Worm (Caenorhabditis elegans) whole organism, L3 larva: Measurements from ENCODE around the gene F35D2.2.
A peak's percentile ranks its signal among the peaks of the same experiment; 100 is the strongest.

ENCODE experiments used
- R02D3.7 ChIP-seq: fragments of 150-350 bp; optimal IDR thresholded peaks from 2 replicates; lab custom pipeline; 2014; ENCODE audit warnings: missing biosample characterization, missing genetic modification characterization
- ZK546.5 ChIP-seq: sonication (generic microtip); optimal IDR thresholded peaks from 2 replicates; lab custom pipeline; 2017; ENCODE audit warnings: missing biosample characterization, missing genetic modification characterization
- aly-2 ChIP-seq: fragments of 150-350 bp; optimal IDR thresholded peaks from 2 replicates; lab custom pipeline; 2014; ENCODE audit warnings: missing biosample characterization, missing genetic modification characterization
- ama-1 ChIP-seq: fragments of 150-350 bp; optimal IDR thresholded peaks from 2 replicates; lab custom pipeline; 2018
- ceh-82 ChIP-seq: fragments of 150-350 bp; optimal IDR thresholded peaks from 2 replicates; lab custom pipeline; 2014; ENCODE audit warnings: missing biosample characterization, missing genetic modification characterization
- daf-12 ChIP-seq: fragments of 150-350 bp; optimal IDR thresholded peaks from 2 replicates; lab custom pipeline; 2014; ENCODE audit warnings: missing biosample characterization, missing genetic modification reagents, missing genetic modification characterization
- egl-27 ChIP-seq: sonication (generic microtip); optimal IDR thresholded peaks from 4 replicates; lab custom pipeline; 2017; ENCODE audit warnings: missing biosample characterization, missing genetic modification reagents, missing genetic modification characterization
- egl-5 ChIP-seq: fragments of 150-350 bp; optimal IDR thresholded peaks from 2 replicates; lab custom pipeline; 2017; ENCODE audit warnings: missing biosample characterization, missing genetic modification reagents, missing genetic modification characterization, inconsistent platforms
- elt-1 ChIP-seq: fragments of 150-350 bp; optimal IDR thresholded peaks from 2 replicates; lab custom pipeline; 2014; ENCODE audit warnings: missing biosample characterization, missing genetic modification characterization
- elt-2 ChIP-seq: sonication (generic microtip); optimal IDR thresholded peaks from 2 replicates; lab custom pipeline; 2016; ENCODE audit warnings: missing genetic modification reagents, mild to moderate bottlenecking, missing genetic modification characterization, missing compliant biosample characterization
- eor-1 ChIP-seq, 2 experiments: fragments of 150-350 bp; optimal IDR thresholded peaks; 2 replicates each; lab custom pipeline; 2014 to 2018; ENCODE audit warnings: missing biosample characterization in 2 of 2, missing genetic modification characterization in 2 of 2
- fkh-10 ChIP-seq: sonication (generic microtip); optimal IDR thresholded peaks from 2 replicates; lab custom pipeline; 2017; ENCODE audit warnings: missing biosample characterization, missing genetic modification reagents, missing genetic modification characterization
- fkh-2 ChIP-seq: fragments of 150-350 bp; optimal IDR thresholded peaks from 2 replicates; lab custom pipeline; 2014; ENCODE audit warnings: missing biosample characterization, missing genetic modification reagents, missing genetic modification characterization
- fos-1 ChIP-seq: fragments of 150-350 bp; optimal IDR thresholded peaks from 2 replicates; lab custom pipeline; 2014; ENCODE audit warnings: missing biosample characterization, missing genetic modification characterization
- hmg-11 ChIP-seq: sonication (generic microtip); optimal IDR thresholded peaks from 2 replicates; lab custom pipeline; 2016; ENCODE audit warnings: missing genetic modification characterization, missing compliant biosample characterization
- jun-1 ChIP-seq: fragments of 150-350 bp; optimal IDR thresholded peaks from 2 replicates; lab custom pipeline; 2014; ENCODE audit warnings: missing biosample characterization, missing genetic modification reagents, missing genetic modification characterization
- lin-39 ChIP-seq: fragments of 150-350 bp; optimal IDR thresholded peaks from 2 replicates; lab custom pipeline; 2018; ENCODE audit warnings: missing biosample characterization, missing genetic modification reagents, missing genetic modification characterization
- lsy-12 ChIP-seq: sonication (generic microtip); optimal IDR thresholded peaks from 2 replicates; lab custom pipeline; 2016; ENCODE audit warnings: mild to moderate bottlenecking, missing genetic modification characterization, missing compliant biosample characterization
- mml-1 ChIP-seq: fragments of 150-350 bp; sonication (generic microtip); optimal IDR thresholded peaks from 3 replicates; lab custom pipeline; 2014; ENCODE audit warnings: missing biosample characterization, missing genetic modification characterization
- nfya-1 ChIP-seq: sonication (generic microtip); optimal IDR thresholded peaks from 2 replicates; lab custom pipeline; 2017; ENCODE audit warnings: missing genetic modification characterization, mild to moderate bottlenecking, missing compliant biosample characterization, antibody characterized with exemption, moderate library complexity; ENCODE audit not compliant: insufficient read depth
- nhr-11 ChIP-seq: fragments of 150-350 bp; optimal IDR thresholded peaks from 2 replicates; lab custom pipeline; 2014; ENCODE audit warnings: missing biosample characterization, missing genetic modification characterization
- nhr-12 ChIP-seq: fragments of 150-350 bp; optimal IDR thresholded peaks from 2 replicates; lab custom pipeline; 2014; ENCODE audit warnings: missing biosample characterization, missing genetic modification characterization
- nhr-237 ChIP-seq: fragments of 150-350 bp; optimal IDR thresholded peaks from 2 replicates; lab custom pipeline; 2014; ENCODE audit warnings: missing biosample characterization, missing genetic modification characterization
- nhr-25 ChIP-seq: sonication (generic microtip); optimal IDR thresholded peaks from 2 replicates; lab custom pipeline; 2017; ENCODE audit warnings: missing biosample characterization, missing genetic modification characterization
- nhr-28 ChIP-seq: fragments of 150-350 bp; optimal IDR thresholded peaks from 2 replicates; lab custom pipeline; 2014; ENCODE audit warnings: missing biosample characterization, missing genetic modification characterization
- nhr-43 ChIP-seq: sonication (generic microtip); optimal IDR thresholded peaks from 2 replicates; lab custom pipeline; 2016; ENCODE audit warnings: mild to moderate bottlenecking, missing genetic modification characterization, missing compliant biosample characterization; ENCODE audit not compliant: poor library complexity, severe bottlenecking
- nhr-76 ChIP-seq: fragments of 150-350 bp; sonication (generic microtip); optimal IDR thresholded peaks from 5 replicates; lab custom pipeline; 2014; ENCODE audit warnings: missing biosample characterization, missing genetic modification characterization
- nhr-77 ChIP-seq: fragments of 150-350 bp; optimal IDR thresholded peaks from 2 replicates; lab custom pipeline; 2014; ENCODE audit warnings: missing biosample characterization, missing genetic modification characterization
- pha-4 ChIP-seq: fragments of 150-350 bp; optimal IDR thresholded peaks from 2 replicates; lab custom pipeline; 2014; ENCODE audit warnings: missing biosample characterization, missing genetic modification reagents, missing genetic modification characterization
- pqm-1 ChIP-seq: fragments of 150-350 bp; optimal IDR thresholded peaks from 2 replicates; lab custom pipeline; 2017; ENCODE audit warnings: missing biosample characterization, missing genetic modification characterization, inconsistent platforms
- sea-2 ChIP-seq: fragments of 150-350 bp; sonication (generic microtip); optimal IDR thresholded peaks from 4 replicates; lab custom pipeline; 2014; ENCODE audit warnings: missing biosample characterization, missing genetic modification reagents, missing genetic modification characterization
- skn-1 ChIP-seq: fragments of 150-350 bp; optimal IDR thresholded peaks from 2 replicates; lab custom pipeline; 2014; ENCODE audit warnings: missing biosample characterization, missing genetic modification characterization
- snpc-4 ChIP-seq: fragments of 150-350 bp; optimal IDR thresholded peaks from 2 replicates; lab custom pipeline; 2014; ENCODE audit warnings: missing biosample characterization, missing genetic modification characterization
- tbx-2 ChIP-seq: sonication (generic microtip); optimal IDR thresholded peaks from 2 replicates; lab custom pipeline; 2016; ENCODE audit warnings: mild to moderate bottlenecking, missing genetic modification characterization, missing compliant biosample characterization
- zag-1 ChIP-seq: fragments of 150-350 bp; optimal IDR thresholded peaks from 2 replicates; lab custom pipeline; 2014; ENCODE audit warnings: missing biosample characterization, missing genetic modification characterization
- ztf-11 ChIP-seq: fragments of 150-350 bp; optimal IDR thresholded peaks from 2 replicates; lab custom pipeline; 2014; ENCODE audit warnings: missing biosample characterization, missing genetic modification characterization
- ztf-4 ChIP-seq: fragments of 150-350 bp; optimal IDR thresholded peaks from 2 replicates; lab custom pipeline; 2014; ENCODE audit warnings: missing biosample characterization, missing genetic modification characterization

F35D2.2 gene

ce11 chrII:7577412-7577811, 3.2 kb downstream of the F35D2.2 start, which contains the start of gene F35D2.6:
TSS of gene F35D2.6 (plus strand) at chrII:7577712.
- TF ChIP-seq nhr-43 = no peak
- TF ChIP-seq eor-1 (tag; optimal IDR thresholded peaks at IDR 0.05; lab: Kevin White, UChicago) = no peak
- no peak for TF ChIP-seq fos-1 (tag; lab: Kevin White, UChicago)
- TF ChIP-seq lsy-12 (tag; lab: Kevin White, UChicago) = no peak
- TF ChIP-seq nhr-76 (tag; lab: Kevin White, UChicago) = no peak
- no peak for TF ChIP-seq daf-12
- no peak for TF ChIP-seq nhr-12 (tag; lab: Kevin White, UChicago)
- no peak for TF ChIP-seq nhr-77 (tag; lab: Kevin White, UChicago)
- TF ChIP-seq ZK546.5 (tag; lab: Kevin White, UChicago) = no peak
- TF ChIP-seq fkh-10 (GFP tag; lab: Kevin White, UChicago) = no peak
- TF ChIP-seq R02D3.7 (tag; lab: Kevin White, UChicago) = no peak
- no peak for TF ChIP-seq egl-27 (tag; lab: Kevin White, UChicago)
- TF ChIP-seq mml-1 (tag; lab: Kevin White, UChicago) = no peak
- TF ChIP-seq elt-2 (tag; lab: Kevin White, UChicago) = no peak
- no peak for TF ChIP-seq nhr-25 (tag; lab: Kevin White, UChicago)

ce11 chrII:7583555-7583954, 9.3 kb downstream of the F35D2.2 start, which contains the start of gene mks-3:
TSS of gene mks-3 (minus strand) at chrII:7583655.
- TF ChIP-seq tbx-2 (tag; lab: Kevin White, UChicago) (no peak), fkh-2 (tag; lab: Kevin White, UChicago) (no peak), nhr-237 (tag; lab: Kevin White, UChicago) (no peak), zag-1 (no peak), nhr-28 (tag; lab: Kevin White, UChicago) (no peak), egl-5 (tag; lab: Kevin White, UChicago) (no peak), nhr-76 (tag; lab: Kevin White, UChicago) (no peak), ZK546.5 (tag; lab: Kevin White, UChicago) (no peak), elt-1 (tag; lab: Kevin White, UChicago) (no peak), ztf-11 (no peak), lsy-12 (tag; lab: Kevin White, UChicago) (no peak), ztf-4 (no peak), R02D3.7 (tag; lab: Kevin White, UChicago) (no peak), daf-12 (no peak), pha-4 (tag; lab: Kevin White, UChicago) (no peak), aly-2 (tag; lab: Kevin White, UChicago) (no peak)
- TF ChIP-seq, all 47 proteins: peak for 0

ce11 chrII:7588295-7588694, 14.1 kb downstream of the F35D2.2 start:
- TF ChIP-seq tbx-2 (tag; lab: Kevin White, UChicago) = no peak
- no peak for TF ChIP-seq skn-1 (tag; lab: Kevin White, UChicago)
- TF ChIP-seq nhr-237 (tag; lab: Kevin White, UChicago) = no peak
- TF ChIP-seq elt-2 (tag; lab: Kevin White, UChicago) = no peak
- TF ChIP-seq ama-1 (lab: Kevin White, UChicago) = no peak
- TF ChIP-seq R02D3.7 (tag; lab: Kevin White, UChicago) = no peak
- TF ChIP-seq nfya-1 (tag; lab: Kevin White, UChicago) = no peak
- TF ChIP-seq nhr-28 (tag; lab: Kevin White, UChicago) = no peak
- TF ChIP-seq ceh-82 (tag; lab: Kevin White, UChicago) = no peak
- no peak for TF ChIP-seq ztf-11
- no peak for TF ChIP-seq eor-1 (tag; optimal IDR thresholded peaks at IDR 0.05; lab: Kevin White, UChicago)
- TF ChIP-seq lsy-12 (tag; lab: Kevin White, UChicago) = no peak
- no peak for TF ChIP-seq jun-1 (tag; lab: Kevin White, UChicago)
- no peak for TF ChIP-seq egl-27 (tag; lab: Kevin White, UChicago)
- TF ChIP-seq elt-1 (tag; lab: Kevin White, UChicago) = no peak

- TF ChIP-seq hmg-11 (tag; lab: Kevin White, UChicago) (peak; percentile 35), tbx-2 (tag; lab: Kevin White, UChicago) (peak; percentile 20), elt-1 (tag; lab: Kevin White, UChicago) (no peak), snpc-4 (tag; lab: Kevin White, UChicago) (no peak), nfya-1 (tag; lab: Kevin White, UChicago) (peak; percentile 55), nhr-11 (tag; lab: Kevin White, UChicago) (no peak), ZK546.5 (tag; lab: Kevin White, UChicago) (no peak), fkh-2 (tag; lab: Kevin White, UChicago) (no peak), lin-39 (tag; lab: Kevin White, UChicago) (peak; percentile 28), sea-2 (GFP tag; lab: Kevin White, UChicago) (no peak), pqm-1 (tag; lab: Kevin White, UChicago) (no peak), fkh-10 (GFP tag; lab: Kevin White, UChicago) (peak; percentile 38), skn-1 (tag; lab: Kevin White, UChicago) (peak; percentile 50), eor-1 (tag; optimal IDR thresholded peaks at IDR 0.05; lab: Kevin White, UChicago) (no peak)
Observed at ce11 chrII:7593227-7593626, 19.0 kb downstream of the F35D2.2 start.
